Fruit fly (Drosophila melanogaster): ENCODE measurements around the gene fbp.

dm6 chr2L:19801951-19802612 lies 38.1 kb upstream of the fbp start:
- no peak for TF ChIP-seq CG8119 (GFP tag; IDR thresholded peaks at IDR 0.05)
- TF ChIP-seq Blimp-1 (GFP tag; optimal IDR thresholded peaks at IDR 0.05), result no peak
- TF ChIP-seq Hr39 (GFP tag; optimal IDR thresholded peaks at IDR 0.05), result no peak
- no peak for TF ChIP-seq Hr38 (GFP tag; optimal IDR thresholded peaks at IDR 0.05)
- peak; percentile 10 for TF ChIP-seq vri (GFP tag; optimal IDR thresholded peaks at IDR 0.05)
